Worm (Caenorhabditis elegans): ENCODE data around the gene nas-31.

The nas-31 gene

ce11 chrV:10889036-10889435 lies 32.6 kb downstream of the nas-31 start, which contains the start of gene F32D8.11:
F32D8.11 (minus strand) TSS chrV:10889136.
- TF ChIP-seq lin-11 (tag; optimal IDR thresholded peaks at IDR 0.05) (no peak), nhr-77 (tag; optimal IDR thresholded peaks at IDR 0.05) (no peak)

DNA sequence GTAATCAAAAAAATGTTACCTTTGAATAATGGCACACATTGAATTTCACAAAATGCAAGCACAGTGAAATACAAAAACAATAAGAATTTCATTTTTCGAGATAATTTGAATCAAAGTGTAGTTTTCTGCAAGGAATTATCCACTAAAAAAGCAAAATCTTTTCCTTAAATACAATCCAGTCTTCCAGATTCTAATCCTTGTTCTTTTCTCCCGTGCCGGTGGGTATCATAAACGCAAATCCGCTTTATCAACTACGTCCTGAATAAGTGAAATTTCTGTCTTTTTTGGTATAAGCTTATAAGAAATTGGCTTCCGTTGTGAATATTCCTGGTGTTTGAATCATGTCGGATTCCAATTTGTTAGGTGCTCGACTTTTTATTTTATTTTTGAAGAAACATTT lies 33.5 kb downstream of the nas-31 start:
- no peak for TF ChIP-seq sem-4 (tag; optimal IDR thresholded peaks at IDR 0.05)
- no peak for TF ChIP-seq fos-1 (tag; optimal IDR thresholded peaks at IDR 0.05)
- TF ChIP-seq sma-9 (GFP tag; optimal IDR thresholded peaks at IDR 0.05) = peak; percentile 11
- TF ChIP-seq sma-9 (tag; optimal IDR thresholded peaks at IDR 0.05) = no peak
- no peak for TF ChIP-seq mab-5 (tag; optimal IDR thresholded peaks at IDR 0.05)
- no peak for TF ChIP-seq gmeb-1 (tag; optimal IDR thresholded peaks at IDR 0.05)

DNA sequence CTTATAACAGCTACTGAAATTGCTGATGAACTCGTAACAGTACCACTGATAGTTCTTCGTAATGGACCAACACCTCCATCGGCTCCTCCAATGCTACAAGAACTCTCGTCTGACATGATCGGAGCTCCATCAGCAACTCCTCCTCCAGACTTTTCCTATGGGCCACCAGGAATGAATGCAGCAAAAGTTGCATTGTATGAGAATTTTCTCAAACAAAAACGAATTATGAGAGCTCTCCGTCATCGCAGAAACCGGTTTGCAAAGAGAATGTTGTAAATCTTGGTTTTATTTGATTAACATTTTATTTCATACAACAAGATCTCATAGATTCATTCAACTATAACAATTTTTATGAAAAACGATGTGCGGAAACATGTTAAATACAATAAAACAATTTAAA lies 34.1 kb downstream of the nas-31 start:
- TF ChIP-seq ztf-11 (tag; optimal IDR thresholded peaks at IDR 0.05) = no peak
- TF ChIP-seq crh-2 (tag; optimal IDR thresholded peaks at IDR 0.05) = no peak
- TF ChIP-seq Y55F3AM.14 (GFP tag; optimal IDR thresholded peaks at IDR 0.05) = peak; percentile 83

DNA sequence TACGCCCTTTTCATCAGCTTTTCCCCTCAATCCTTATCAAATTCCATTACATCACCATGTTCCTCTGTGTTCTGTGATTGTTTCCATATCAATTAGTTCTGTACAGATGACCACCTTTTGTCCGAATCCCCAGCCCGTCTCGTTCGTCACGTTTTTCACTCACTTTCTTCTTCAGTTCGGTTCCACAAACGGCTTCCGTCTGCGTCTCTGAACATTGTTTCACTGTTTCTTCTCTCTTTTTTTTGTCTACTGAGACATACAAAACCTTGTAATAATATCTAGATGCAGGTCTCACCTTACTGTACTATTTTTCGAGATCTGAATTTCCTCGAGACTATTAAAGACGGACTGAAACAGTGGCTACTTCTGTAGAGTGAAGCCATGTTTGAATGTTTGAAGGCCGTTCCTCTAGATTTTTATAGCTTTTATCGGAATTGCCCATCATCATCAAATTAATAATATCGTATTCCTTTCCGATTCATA lies 35.2 kb downstream of the nas-31 start, which contains the start of gene F32D8.3:
Gene F32D8.3, plus strand, starts transcription at position 433 of the 483 bp plus-strand sequence.
- TF ChIP-seq nhr-21 (tag; optimal IDR thresholded peaks at IDR 0.05) (peak; percentile 39), unc-62 (GFP tag; optimal IDR thresholded peaks at IDR 0.05) (no peak), elt-1 (tag; optimal IDR thresholded peaks at IDR 0.05) (no peak), sma-9 (GFP tag; optimal IDR thresholded peaks at IDR 0.05) (peak; percentile 16), sma-9 (tag; optimal IDR thresholded peaks at IDR 0.05) (no peak), elt-3 (tag; optimal IDR thresholded peaks at IDR 0.05) (no peak), lin-11 (tag; optimal IDR thresholded peaks at IDR 0.05) (no peak), unc-55 (GFP tag; optimal IDR thresholded peaks at IDR 0.05) (no peak), ztf-1 (GFP tag; conservative IDR thresholded peaks at IDR 0.05) (no peak), ztf-4 (tag; optimal IDR thresholded peaks at IDR 0.05) (no peak), nhr-25 (tag; optimal IDR thresholded peaks at IDR 0.05) (peak; percentile 19), Y55F3AM.14 (GFP tag; optimal IDR thresholded peaks at IDR 0.05) (no peak), nhr-23 (tag; optimal IDR thresholded peaks at IDR 0.05) (no peak), ztf-11 (tag; optimal IDR thresholded peaks at IDR 0.05) (no peak), lin-39 (tag; optimal IDR thresholded peaks at IDR 0.05) (no peak), C34F6.9 (tag; optimal IDR thresholded peaks at IDR 0.05) (no peak), lin-13 (GFP tag; optimal IDR thresholded peaks at IDR 0.05) (no peak), blmp-1 (tag; optimal IDR thresholded peaks at IDR 0.05; ENCODE audit: insufficient read depth) (peak; percentile 71), lsy-2 (tag; optimal IDR thresholded peaks at IDR 0.05) (no peak), aly-2 (tag; optimal IDR thresholded peaks at IDR 0.05) (no peak), F13H6.1 (tag; optimal IDR thresholded peaks at IDR 0.05) (no peak), peb-1 (tag; optimal IDR thresholded peaks at IDR 0.05) (no peak)

DNA sequence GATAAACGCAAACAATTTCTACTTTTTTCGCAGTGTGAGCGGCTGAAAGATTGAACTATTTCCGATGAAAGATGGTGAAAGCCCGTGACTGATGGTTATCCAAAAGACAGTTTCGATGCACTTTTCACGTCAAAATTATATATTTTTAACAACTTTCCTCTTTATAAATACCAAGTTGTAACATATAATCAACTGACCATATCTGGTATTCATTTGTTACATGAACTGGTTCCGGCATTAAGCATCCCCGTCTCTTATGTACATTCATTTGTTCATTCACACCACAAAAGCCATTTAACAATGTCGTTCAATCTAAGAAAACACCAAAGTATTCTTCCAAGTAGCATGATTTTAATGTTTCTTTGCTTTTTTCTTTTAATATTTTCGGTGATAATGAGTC lies 38.2 kb downstream of the nas-31 start, which contains the start of gene F32D8.2:
Gene F32D8.2, plus strand, starts transcription at position 301 of the 400 bp plus-strand sequence.
- TF ChIP-seq gmeb-1 (tag; optimal IDR thresholded peaks at IDR 0.05) (no peak), lin-13 (GFP tag; optimal IDR thresholded peaks at IDR 0.05) (no peak), ZK546.5 (tag; optimal IDR thresholded peaks at IDR 0.05) (no peak), egl-27 (tag; optimal IDR thresholded peaks at IDR 0.05) (no peak), crh-2 (tag; optimal IDR thresholded peaks at IDR 0.05) (no peak), unc-39 (tag; optimal IDR thresholded peaks at IDR 0.05) (no peak), nhr-23 (tag; optimal IDR thresholded peaks at IDR 0.05) (no peak), ama-1 (optimal IDR thresholded peaks at IDR 0.05) (no peak), nhr-25 (tag; optimal IDR thresholded peaks at IDR 0.05) (no peak), nhr-237 (tag; optimal IDR thresholded peaks at IDR 0.05) (no peak), lin-11 (tag; optimal IDR thresholded peaks at IDR 0.05) (no peak), unc-55 (GFP tag; optimal IDR thresholded peaks at IDR 0.05) (no peak), aly-2 (tag; optimal IDR thresholded peaks at IDR 0.05) (no peak), zag-1 (tag; optimal IDR thresholded peaks at IDR 0.05) (no peak), sem-4 (tag; optimal IDR thresholded peaks at IDR 0.05) (no peak), ceh-16 (tag; optimal IDR thresholded peaks at IDR 0.05) (no peak), nhr-11 (tag; optimal IDR thresholded peaks at IDR 0.05) (no peak), nhr-10 (tag; optimal IDR thresholded peaks at IDR 0.05) (no peak), ztf-1 (GFP tag; conservative IDR thresholded peaks at IDR 0.05) (no peak), sma-3 (GFP tag; optimal IDR thresholded peaks at IDR 0.05) (no peak)

All from whole organism, L2 larva.